Fruit fly (Drosophila melanogaster): ENCODE data around the gene PMCA.

Gene PMCA

dm6 chr4:406843-407242 lies 48.1 kb upstream of the PMCA start (continued):
- no peak for TF ChIP-seq Elba2 (GFP tag; optimal IDR thresholded peaks at IDR 0.05)
- no peak for TF ChIP-seq Sry-β (GFP tag; optimal IDR thresholded peaks at IDR 0.05)
- TF ChIP-seq CG13894 (tag; optimal IDR thresholded peaks at IDR 0.05): peak; percentile 57
- TF ChIP-seq CG17612 (GFP tag; IDR thresholded peaks at IDR 0.05): no peak
- no peak for TF ChIP-seq Doc2 (GFP tag; IDR thresholded peaks at IDR 0.05)
- TF ChIP-seq fd3F (GFP tag; optimal IDR thresholded peaks at IDR 0.05): peak; percentile 6
- no peak for TF ChIP-seq lov (optimal IDR thresholded peaks at IDR 0.05)
- no peak for TF ChIP-seq lov (GFP tag; IDR thresholded peaks at IDR 0.05)
- no peak for TF ChIP-seq pzg (GFP tag; optimal IDR thresholded peaks at IDR 0.05)
- no peak for TF ChIP-seq CG33557 (GFP tag; optimal IDR thresholded peaks at IDR 0.05)
- TF ChIP-seq Neu2 (GFP tag; optimal IDR thresholded peaks at IDR 0.05; ENCODE audit: borderline replicate concordance): no peak
- peak; percentile 34 for TF ChIP-seq CG4820 (GFP tag; optimal IDR thresholded peaks at IDR 0.05)
- TF ChIP-seq CG7271 (tag; optimal IDR thresholded peaks at IDR 0.05): peak; percentile 38
- TF ChIP-seq sim (GFP tag; IDR thresholded peaks at IDR 0.05): no peak
- no peak for TF ChIP-seq Ssrp (tag; optimal IDR thresholded peaks at IDR 0.05)
- TF ChIP-seq tna (GFP tag; IDR thresholded peaks at IDR 0.05; ENCODE audit: partially characterized antibody): no peak
- no peak for TF ChIP-seq CG7786 (GFP tag; optimal IDR thresholded peaks at IDR 0.05)
- no peak for TF ChIP-seq cato (GFP tag; optimal IDR thresholded peaks at IDR 0.05; ENCODE audit: borderline replicate concordance)
- peak; percentile 23 for TF ChIP-seq CG12659 (GFP tag; optimal IDR thresholded peaks at IDR 0.05)
- TF ChIP-seq Ets65A (GFP tag): no peak
- no peak for TF ChIP-seq rib (GFP tag; IDR thresholded peaks at IDR 0.05)
- no peak for TF ChIP-seq al (GFP tag; IDR thresholded peaks at IDR 0.05)
- TF ChIP-seq Hr78 (GFP tag; optimal IDR thresholded peaks at IDR 0.05): no peak
- TF ChIP-seq BEAF-32 (GFP tag; optimal IDR thresholded peaks at IDR 0.05): no peak
- TF ChIP-seq Lim3 (GFP tag; IDR thresholded peaks at IDR 0.05): no peak
- no peak for TF ChIP-seq sr (GFP tag; IDR thresholded peaks at IDR 0.05)
- TF ChIP-seq tin (GFP tag; optimal IDR thresholded peaks at IDR 0.05): peak; percentile 30
- TF ChIP-seq HLH54F (GFP tag; optimal IDR thresholded peaks at IDR 0.05): peak; percentile 12
- TF ChIP-seq schlank (tag; optimal IDR thresholded peaks at IDR 0.05): no peak
- TF ChIP-seq CG3163 (GFP tag; optimal IDR thresholded peaks at IDR 0.05): peak; percentile 63
- TF ChIP-seq ato (GFP tag; IDR thresholded peaks at IDR 0.05; ENCODE audit: partially characterized antibody): no peak; the same call in 1 of the 2 replicates
- no peak for TF ChIP-seq Scr (GFP tag; IDR thresholded peaks at IDR 0.05; ENCODE audit: partially characterized antibody)
- peak; percentile 40 for TF ChIP-seq slp2 (GFP tag; optimal IDR thresholded peaks at IDR 0.05)
- no peak for TF ChIP-seq Lpt (GFP tag; optimal IDR thresholded peaks at IDR 0.05)
- peak; percentile 84 for TF ChIP-seq Med (GFP tag)
- peak; percentile 3 for TF ChIP-seq en (GFP tag; optimal IDR thresholded peaks at IDR 0.05)
- TF ChIP-seq CG6254 (GFP tag; optimal IDR thresholded peaks at IDR 0.05): no peak
- no peak; the same call in 1 of the 2 replicates for TF ChIP-seq CG13287 (GFP tag; IDR thresholded peaks at IDR 0.05; ENCODE audit: partially characterized antibody)
- no peak for TF ChIP-seq Atf6 (GFP tag; IDR thresholded peaks at IDR 0.05)
- no peak for TF ChIP-seq Dll (GFP tag; IDR thresholded peaks at IDR 0.05; ENCODE audit: partially characterized antibody)
- peak; percentile 48 for TF ChIP-seq phol (tag; optimal IDR thresholded peaks at IDR 0.05)
- TF ChIP-seq toy (GFP tag; IDR thresholded peaks at IDR 0.05): no peak
- TF ChIP-seq inv (GFP tag; IDR thresholded peaks at IDR 0.05; ENCODE audit: partially characterized antibody): no peak

Data from whole organism, embryonic.